Fruit fly (Drosophila melanogaster) whole organism, embryonic: ENCODE measurements around the gene CG6689.

Source experiments
- Abd-B ChIP-seq: fragments of 200-800 bp; sonication (Bioruptor generic); optimal IDR thresholded peaks from 2 replicates; lab custom pipeline; 2018; ENCODE audit warnings: missing biosample characterization, mild to moderate bottlenecking, missing genetic modification characterization, moderate library complexity
- CG12299 ChIP-seq: fragments of 200-800 bp; sonication (Bioruptor generic); optimal IDR thresholded peaks from 2 replicates; lab custom pipeline; 2018; ENCODE audit warnings: missing biosample characterization, mild to moderate bottlenecking, missing genetic modification characterization
- CG13123 ChIP-seq: fragments of 200-800 bp; sonication (Bioruptor generic); optimal IDR thresholded peaks from 2 replicates; lab custom pipeline; 2016; ENCODE audit warnings: missing biosample characterization, missing genetic modification characterization
- CHES-1-like ChIP-seq: fragments of 200-800 bp; sonication (Bioruptor generic); optimal IDR thresholded peaks from 2 replicates; lab custom pipeline; 2016; ENCODE audit warnings: missing biosample characterization, missing genetic modification characterization
- D19A ChIP-seq: fragments of 200-800 bp; optimal IDR thresholded peaks from 3 replicates; lab custom pipeline; 2019; ENCODE audit warnings: missing biosample characterization, mild to moderate bottlenecking, missing genetic modification characterization, moderate library complexity
- ewg ChIP-seq: fragments of 200-800 bp; sonication (Bioruptor generic); optimal IDR thresholded peaks from 3 replicates; lab custom pipeline; 2017; ENCODE audit warnings: mild to moderate bottlenecking, missing biosample characterization, missing genetic modification reagents, missing genetic modification characterization
- kay ChIP-seq: fragments of 200-800 bp; sonication (Bioruptor generic); optimal IDR thresholded peaks from 2 replicates; lab custom pipeline; 2016; ENCODE audit warnings: missing biosample characterization, missing genetic modification characterization
- ro ChIP-seq: fragments of 200-800 bp; sonication (Bioruptor generic); IDR thresholded peaks from 2 replicates; pipeline ENCODE4 v1.3.6; 2022; ENCODE audit warnings: missing biosample characterization, missing genetic modification characterization
- slou ChIP-seq: fragments of 200-800 bp; sonication (Bioruptor generic); optimal IDR thresholded peaks from 3 replicates; lab custom pipeline; 2016; ENCODE audit warnings: missing biosample characterization, missing genetic modification characterization

DNA sequence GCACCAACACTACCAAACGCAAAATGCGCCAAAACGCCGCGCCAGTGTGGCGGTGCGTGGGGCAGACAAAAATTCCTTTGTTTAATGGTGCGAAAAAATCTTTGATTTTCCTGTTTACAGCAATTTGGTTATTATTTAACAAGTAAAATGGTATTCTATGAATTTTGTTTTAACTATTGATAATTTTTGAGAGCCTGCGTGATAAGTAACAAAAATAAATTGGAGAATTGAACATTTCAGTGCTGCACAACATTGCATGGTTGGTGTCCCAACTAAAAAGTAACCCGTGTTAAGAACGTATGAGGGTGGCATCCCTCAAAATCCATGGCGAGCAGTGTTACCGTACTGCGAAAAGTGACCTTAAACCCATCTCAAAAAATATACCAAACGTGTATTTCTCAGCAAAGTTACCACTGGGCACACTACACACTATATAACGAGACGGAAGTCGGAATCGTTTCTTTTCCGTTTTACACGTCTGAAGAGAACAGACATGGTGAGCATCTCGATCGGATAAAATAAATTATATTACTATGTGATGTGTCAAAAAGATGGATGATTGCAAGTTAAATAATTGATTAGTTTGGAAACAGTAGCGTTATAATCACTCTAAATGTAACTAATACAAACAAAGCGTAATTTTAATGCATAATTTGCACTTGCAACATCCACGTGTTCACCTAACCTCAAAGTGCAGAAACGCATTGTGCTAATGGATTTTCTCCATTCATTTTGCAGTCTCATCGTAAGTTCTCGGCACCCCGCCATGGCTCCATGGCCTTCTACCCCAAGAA, 1.8 kb upstream of the CG6689 start, which contains the start of the genes CG6693 and RpL3:
- TF ChIP-seq CHES-1-like (GFP tag; lab: Kevin White, UChicago) (peak; percentile 55), D19A (peak; percentile 68), slou (GFP tag; lab: Kevin White, UChicago) (peak; percentile 56), ro (GFP tag; lab: Robert Waterston, UW) (no peak), kay (peak; percentile 14), CG12299 (tag; lab: Kevin White, UChicago) (peak; percentile 83), ewg (GFP tag; lab: Kevin White, UChicago) (peak; percentile 41), CG13123 (GFP tag; lab: Kevin White, UChicago) (peak; percentile 49), Abd-B (GFP tag; lab: Kevin White, UChicago) (no peak)
